Worm (Caenorhabditis elegans): ENCODE measurements around the gene atg-18.

DNA sequence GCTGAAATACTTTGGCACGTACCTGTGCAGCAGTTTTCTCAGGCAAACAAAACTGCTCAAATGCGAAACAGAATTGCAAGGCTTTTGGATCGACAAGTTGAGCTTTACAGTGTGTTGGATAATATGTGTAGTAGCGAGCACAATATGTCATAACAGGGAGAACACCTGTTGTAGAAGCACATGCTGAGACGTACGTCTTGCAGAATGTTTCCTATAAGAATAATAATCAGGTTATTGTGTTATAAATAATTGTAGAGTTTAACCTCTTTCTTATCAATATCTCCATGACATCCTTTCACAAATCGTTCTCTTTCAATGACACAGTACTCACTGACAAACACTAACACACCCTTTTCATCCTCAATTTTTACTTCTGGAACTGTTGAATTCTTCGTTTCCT, 3.5 kb downstream of the atg-18 start:
- no peak for TF ChIP-seq egrh-3 (GFP tag; IDR thresholded peaks at IDR 0.05)
- TF ChIP-seq lin-35 (GFP tag; optimal IDR thresholded peaks at IDR 0.05), result no peak
- TF ChIP-seq ztf-22 (GFP tag; optimal IDR thresholded peaks at IDR 0.05), result no peak
- no peak for TF ChIP-seq mcd-1 (GFP tag; IDR thresholded peaks at IDR 0.05)
- no peak for TF ChIP-seq ama-1 (optimal IDR thresholded peaks at IDR 0.05)
- TF ChIP-seq ama-1 (GFP tag; optimal IDR thresholded peaks at IDR 0.05), result no peak
- TF ChIP-seq F57C9.4 (tag; optimal IDR thresholded peaks at IDR 0.05), result no peak
- TF ChIP-seq lag-1 (GFP tag; IDR thresholded peaks at IDR 0.05), result no peak
- no peak for TF ChIP-seq D2030.7 (GFP tag; IDR thresholded peaks at IDR 0.05)
- TF ChIP-seq unc-62 (GFP tag; optimal IDR thresholded peaks at IDR 0.05), result no peak
